Worm (Caenorhabditis elegans) whole organism, L4/young adult: ENCODE data around the gene unc-4.
"Not testable (repeated sequence)": the region's sequence is repeated elsewhere in the genome, so short reads cannot be mapped to it uniquely, and the experiment has no call there.

ENCODE experiments used
- W03F9.2 ChIP-seq: fragments of 150-350 bp; optimal IDR thresholded peaks from 2 replicates; lab custom pipeline; 2014; ENCODE audit warnings: missing biosample characterization, missing genetic modification characterization
- dao-5 ChIP-seq: sonication (generic microtip); optimal IDR thresholded peaks from 2 replicates; lab custom pipeline; 2016; ENCODE audit warnings: missing genotype, missing genetic modification characterization, moderate library complexity, missing compliant biosample characterization
- him-1 ChIP-seq: sonication (generic microtip); optimal IDR thresholded peaks from 2 replicates; lab custom pipeline; 2016; ENCODE audit warnings: missing genotype, missing genetic modification reagents, missing genetic modification characterization, missing compliant biosample characterization

The unc-4 gene

ce11 chrII:9886216-9886615, 14.0 kb downstream of the unc-4 start, which contains the start of gene algn-8:
Gene algn-8 (minus strand): TSS chrII:9886442.
- no peak for TF ChIP-seq dao-5
- no peak for TF ChIP-seq him-1
- TF ChIP-seq W03F9.2 (tag; lab: Kevin White, UChicago), result no peak

ce11 chrII:9880826-9881225, 19.4 kb downstream of the unc-4 start, which contains the start of gene C08H9.15:
Gene C08H9.15 (plus strand): TSS chrII:9881193.
- no peak for TF ChIP-seq dao-5
- TF ChIP-seq W03F9.2 (tag; lab: Kevin White, UChicago), result no peak
- TF ChIP-seq him-1, result no peak

- TF ChIP-seq dao-5 (no peak), W03F9.2 (tag; lab: Kevin White, UChicago) (no peak), him-1 (no peak)
These were observed 20.4 kb downstream of the unc-4 start for ce11 chrII:9879815-9880214.

- TF ChIP-seq dao-5 (no peak), him-1 (no peak), W03F9.2 (tag; lab: Kevin White, UChicago) (no peak)
These were observed 25.5 kb downstream of the unc-4 start, which contains the start of the genes chil-2 and ctsa-3.2 for ce11 chrII:9874508-9875229. Gene chil-2 (minus strand): TSS chrII:9874608. Gene ctsa-3.2 (plus strand): TSS chrII:9875179.

ce11 chrII:9872961-9873360, 27.2 kb downstream of the unc-4 start, which contains the start of gene chil-8:
Gene chil-8 (minus strand): TSS chrII:9873061.
- TF ChIP-seq W03F9.2 (tag; lab: Kevin White, UChicago) (no peak), dao-5 (no peak), him-1 (no peak)

- TF ChIP-seq dao-5 (no peak), him-1 (no peak), W03F9.2 (tag; lab: Kevin White, UChicago) (no peak)
These were observed 29.1 kb downstream of the unc-4 start, which contains the start of gene chil-7 for ce11 chrII:9871061-9871460. Gene chil-7 (minus strand): TSS chrII:9871172.

- TF ChIP-seq dao-5, result no peak
- no peak for TF ChIP-seq W03F9.2 (tag; lab: Kevin White, UChicago)
- no peak for TF ChIP-seq him-1
These were observed 31.5 kb downstream of the unc-4 start, which contains the start of gene old-1 for ce11 chrII:9868698-9869097. Gene old-1 (minus strand): TSS chrII:9868747.

ce11 chrII:9868207-9868606, 32.0 kb downstream of the unc-4 start:
- TF ChIP-seq W03F9.2 (tag; lab: Kevin White, UChicago) (no peak), dao-5 (no peak), him-1 (no peak)

- TF ChIP-seq him-1; W03F9.2 (tag; lab: Kevin White, UChicago); dao-5: not testable (repeated sequence)
These were observed 33.8 kb downstream of the unc-4 start, which contains the start of gene chil-1 for ce11 chrII:9866378-9866777. Gene chil-1 (minus strand): TSS chrII:9866478.

ce11 chrII:9862147-9862546, 38.0 kb downstream of the unc-4 start, which contains the start of gene C08H9.18:
Gene C08H9.18 (minus strand): TSS chrII:9862247.
- TF ChIP-seq W03F9.2 (tag; lab: Kevin White, UChicago) (no peak), dao-5 (no peak), him-1 (no peak)

ce11 chrII:9861394-9861793, 38.8 kb downstream of the unc-4 start, which contains the start of gene chil-3:
Gene chil-3 (minus strand): TSS chrII:9861494.
- TF ChIP-seq him-1 (no peak), W03F9.2 (tag; lab: Kevin White, UChicago) (no peak), dao-5 (no peak)

ce11 chrII:9859575-9859974, 40.6 kb downstream of the unc-4 start, which contains the start of gene chil-5:
Gene chil-5 (minus strand): TSS chrII:9859675.
- TF ChIP-seq dao-5, result no peak
- no peak for TF ChIP-seq W03F9.2 (tag; lab: Kevin White, UChicago)
- TF ChIP-seq him-1, result no peak

ce11 chrII:9857791-9858190, 42.4 kb downstream of the unc-4 start, which contains the start of gene chil-6:
Gene chil-6 (minus strand): TSS chrII:9857891.
- TF ChIP-seq him-1 (no peak), W03F9.2 (tag; lab: Kevin White, UChicago) (no peak), dao-5 (no peak)

- TF ChIP-seq dao-5 (no peak), W03F9.2 (tag; lab: Kevin White, UChicago) (no peak), him-1 (no peak)
These were observed 44.6 kb downstream of the unc-4 start, which contains the start of gene chil-4 for ce11 chrII:9855620-9856019. Gene chil-4 (minus strand): TSS chrII:9855720.

ce11 chrII:9850945-9851344, 49.2 kb downstream of the unc-4 start, which contains the start of gene ZK938.10:
Gene ZK938.10 (minus strand): TSS chrII:9851045.
- TF ChIP-seq dao-5, result no peak
- TF ChIP-seq him-1, result no peak
- no peak for TF ChIP-seq W03F9.2 (tag; lab: Kevin White, UChicago)
